Fruit fly (Drosophila melanogaster): ENCODE data around the gene Suv3.

dm6 chr3R:4360668-4361110 is 49.3 kb downstream of the Suv3 start:
- no peak for TF ChIP-seq Sin3A (optimal IDR thresholded peaks at IDR 0.05)
- TF ChIP-seq psq (optimal IDR thresholded peaks at IDR 0.05): no peak
- TF ChIP-seq h (optimal IDR thresholded peaks at IDR 0.05): no peak
- TF ChIP-seq insv (optimal IDR thresholded peaks at IDR 0.05): no peak
